Worm (Caenorhabditis elegans): ENCODE data around the gene Y38F2AL.12.

DNA sequence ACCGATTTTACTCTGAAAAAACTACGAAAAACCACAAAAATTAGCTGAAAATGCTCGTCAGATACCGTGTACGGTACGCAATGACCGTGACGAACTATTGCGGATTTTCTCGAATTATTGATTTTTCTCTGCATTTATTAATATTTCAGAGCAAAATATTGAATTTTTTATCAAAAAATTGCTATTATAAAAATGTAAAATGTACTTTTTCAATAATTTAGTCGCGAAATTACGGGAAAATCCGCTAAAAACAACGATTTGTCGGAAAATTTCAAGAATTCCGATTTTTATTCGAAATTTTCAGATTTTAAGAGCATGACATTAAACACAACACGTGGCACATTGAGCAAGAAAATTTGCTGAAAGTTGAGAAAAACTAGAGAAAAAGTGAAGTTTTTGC lies at the start of gene Y38F2AL.12:
- no peak for TF ChIP-seq hmbx-1 (tag; optimal IDR thresholded peaks at IDR 0.05)
- no peak for TF ChIP-seq flt-1 (GFP tag; IDR thresholded peaks at IDR 0.05)
- no peak for TF ChIP-seq F13C5.2 (tag; optimal IDR thresholded peaks at IDR 0.05)
